Worm (Caenorhabditis elegans) whole organism, L4 larva: ENCODE measurements around the gene F01E11.3.
A peak's percentile ranks its signal among the peaks of the same experiment; 100 is the strongest.

Experiments
- F26F4.8 ChIP-seq: fragments of 200-800 bp; sonication (Bioruptor generic); conservative IDR thresholded peaks from 2 replicates; pipeline ENCODE4 v1.3.6; 2022; ENCODE audit warnings: missing genetic modification characterization, missing compliant biosample characterization
- Y75B8A.6 ChIP-seq: fragments of 200-800 bp; sonication (Bioruptor generic); IDR thresholded peaks from 2 replicates; pipeline ENCODE4 v1.3.6; 2022; ENCODE audit warnings: missing genetic modification reagents, missing genetic modification characterization, missing compliant biosample characterization
- ZK546.5 ChIP-seq, 2 experiments: sonication (generic microtip); optimal IDR thresholded peaks; 2 replicates each; lab custom pipeline; 2017; ENCODE audit warnings: missing biosample characterization in 2 of 2, missing genetic modification characterization in 2 of 2
- aly-2 ChIP-seq: sonication (generic microtip); optimal IDR thresholded peaks from 2 replicates; lab custom pipeline; 2018; ENCODE audit warnings: missing biosample characterization, missing genetic modification characterization
- ama-1 ChIP-seq: fragments of 150-350 bp; optimal IDR thresholded peaks from 2 replicates; lab custom pipeline; 2014; ENCODE audit warnings: inconsistent platforms, mixed read lengths
- attf-4 ChIP-seq: sonication (generic microtip); optimal IDR thresholded peaks from 3 replicates; lab custom pipeline; 2017; ENCODE audit warnings: missing biosample characterization, missing genetic modification characterization
- ceh-32 ChIP-seq: sonication (generic microtip); optimal IDR thresholded peaks from 2 replicates; lab custom pipeline; 2016; ENCODE audit warnings: mild to moderate bottlenecking, missing genetic modification characterization, missing compliant biosample characterization; ENCODE audit not compliant: poor library complexity
- ceh-44 ChIP-seq: fragments of 200-800 bp; sonication (Bioruptor generic); IDR thresholded peaks from 2 replicates; pipeline ENCODE4 v1.3.6; 2022; ENCODE audit warnings: missing genetic modification reagents, missing genetic modification characterization, missing compliant biosample characterization
- ces-1 ChIP-seq: fragments of 150-350 bp; sonication (generic microtip); optimal IDR thresholded peaks from 4 replicates; lab custom pipeline; 2014; ENCODE audit warnings: missing biosample characterization, missing genetic modification reagents, missing genetic modification characterization
- cey-2 ChIP-seq: sonication (generic microtip); optimal IDR thresholded peaks from 3 replicates; lab custom pipeline; 2017; ENCODE audit warnings: missing genetic modification characterization, mild to moderate bottlenecking, missing compliant biosample characterization, antibody characterized with exemption, borderline replicate concordance; ENCODE audit not compliant: insufficient read depth
- ctbp-1 ChIP-seq: fragments of 200-800 bp; sonication (Bioruptor generic); IDR thresholded peaks from 2 replicates; pipeline ENCODE4 v1.3.6; 2022; ENCODE audit warnings: missing genetic modification reagents, missing genetic modification characterization, missing compliant biosample characterization
- daf-12 ChIP-seq: fragments of 150-350 bp; optimal IDR thresholded peaks from 2 replicates; lab custom pipeline; 2014; ENCODE audit warnings: missing biosample characterization, missing genetic modification reagents, missing genetic modification characterization
- daf-16 ChIP-seq, 3 experiments: sonication (generic microtip); optimal IDR thresholded peaks; 2 replicates each; lab custom pipeline; 2016 to 2017; ENCODE audit warnings: missing genetic modification characterization in 3 of 3, missing genetic modification reagents in 3 of 3, mild to moderate bottlenecking in 2 of 3, missing compliant biosample characterization in 2 of 3, missing biosample characterization in 1 of 3, moderate library complexity in 1 of 3
- daf-19 ChIP-seq: fragments of 200-800 bp; sonication (Bioruptor generic); conservative IDR thresholded peaks from 2 replicates; pipeline ENCODE4 v1.3.6; 2022; ENCODE audit warnings: missing genetic modification characterization, missing compliant biosample characterization
- dve-1 ChIP-seq: sonication (generic microtip); optimal IDR thresholded peaks from 2 replicates; lab custom pipeline; 2017; ENCODE audit warnings: antibody characterized with exemption, mild to moderate bottlenecking, missing genetic modification characterization, missing compliant biosample characterization; ENCODE audit not compliant: insufficient read depth
- egl-27 ChIP-seq: sonication (generic microtip); optimal IDR thresholded peaks from 3 replicates; lab custom pipeline; 2017; ENCODE audit warnings: missing biosample characterization, missing genetic modification reagents, missing genetic modification characterization
- egl-43 ChIP-seq: fragments of 200-800 bp; sonication (Bioruptor generic); IDR thresholded peaks from 2 replicates; pipeline ENCODE4 v1.3.6; 2022; ENCODE audit warnings: missing genetic modification reagents, missing genetic modification characterization, missing compliant biosample characterization
- fkh-10 ChIP-seq: fragments of 150-350 bp; optimal IDR thresholded peaks from 2 replicates; lab custom pipeline; 2014; ENCODE audit warnings: missing biosample characterization, missing genetic modification reagents, missing genetic modification characterization
- hlh-11 ChIP-seq: fragments of 200-800 bp; sonication (Bioruptor generic); optimal IDR thresholded peaks from 2 replicates; lab custom pipeline; 2018; ENCODE audit warnings: mild to moderate bottlenecking, missing genetic modification characterization, missing compliant biosample characterization
- hmg-1.1 ChIP-seq: fragments of 200-800 bp; sonication (Bioruptor generic); IDR thresholded peaks from 2 replicates; pipeline ENCODE4 v1.3.6; 2022; ENCODE audit warnings: missing genetic modification reagents, missing genetic modification characterization, missing compliant biosample characterization
- lin-39 ChIP-seq: fragments of 150-350 bp; optimal IDR thresholded peaks from 2 replicates; lab custom pipeline; 2014; ENCODE audit warnings: missing biosample characterization, missing genetic modification reagents, missing genetic modification characterization
- lir-3 ChIP-seq: sonication (generic microtip); optimal IDR thresholded peaks from 2 replicates; lab custom pipeline; 2016; ENCODE audit warnings: mild to moderate bottlenecking, missing genetic modification characterization, missing compliant biosample characterization
- lsy-2 ChIP-seq, 2 experiments: fragments of 150-350 bp in 1 of 2; sonication (generic microtip) in 1 of 2; optimal IDR thresholded peaks; 2 replicates each; lab custom pipeline; 2014 to 2017; ENCODE audit warnings: missing biosample characterization in 2 of 2, missing genetic modification characterization in 2 of 2
- madf-9 ChIP-seq: fragments of 200-800 bp; sonication (Bioruptor generic); conservative IDR thresholded peaks from 2 replicates; pipeline ENCODE4 v1.3.6; 2022; ENCODE audit warnings: missing genetic modification reagents, missing genetic modification characterization, missing compliant biosample characterization
- mdt-29 ChIP-seq: fragments of 200-800 bp; sonication (Bioruptor generic); IDR thresholded peaks from 2 replicates; pipeline ENCODE4 v1.3.6; 2022; ENCODE audit warnings: missing genetic modification reagents, missing genetic modification characterization, missing compliant biosample characterization
- mep-1 ChIP-seq: fragments of 150-350 bp; sonication (generic microtip); optimal IDR thresholded peaks from 3 replicates; lab custom pipeline; 2014; ENCODE audit warnings: missing biosample characterization, missing genetic modification characterization
- mes-2 ChIP-seq: sonication (generic microtip); optimal IDR thresholded peaks from 2 replicates; lab custom pipeline; 2016; ENCODE audit warnings: missing genotype, mild to moderate bottlenecking, missing genetic modification characterization, missing compliant biosample characterization; ENCODE audit not compliant: poor library complexity, severe bottlenecking
- mxl-3 ChIP-seq: fragments of 200-800 bp; sonication (Bioruptor generic); optimal IDR thresholded peaks from 2 replicates; lab custom pipeline; 2018; ENCODE audit warnings: mild to moderate bottlenecking, missing genetic modification characterization, missing compliant biosample characterization
- nhr-102 ChIP-seq: sonication (generic microtip); optimal IDR thresholded peaks from 2 replicates; lab custom pipeline; 2016; ENCODE audit warnings: mild to moderate bottlenecking, missing genetic modification characterization, moderate library complexity, missing compliant biosample characterization
- nhr-25 ChIP-seq: sonication (generic microtip); optimal IDR thresholded peaks from 2 replicates; lab custom pipeline; 2017; ENCODE audit warnings: missing genetic modification characterization, mild to moderate bottlenecking, missing compliant biosample characterization, antibody characterized with exemption, moderate library complexity, borderline replicate concordance; ENCODE audit not compliant: insufficient read depth
- nhr-28 ChIP-seq: fragments of 150-350 bp; optimal IDR thresholded peaks from 2 replicates; lab custom pipeline; 2014; ENCODE audit warnings: missing biosample characterization, missing genetic modification characterization
- nhr-41 ChIP-seq: fragments of 200-800 bp; sonication (Bioruptor generic); IDR thresholded peaks from 2 replicates; pipeline ENCODE4 v1.3.6; 2022; ENCODE audit warnings: missing genetic modification reagents, missing genetic modification characterization, missing compliant biosample characterization
- nhr-6 ChIP-seq: fragments of 150-350 bp; optimal IDR thresholded peaks from 2 replicates; lab custom pipeline; 2014; ENCODE audit warnings: missing biosample characterization, missing genetic modification characterization
- nhr-77 ChIP-seq: fragments of 150-350 bp; optimal IDR thresholded peaks from 2 replicates; lab custom pipeline; 2014; ENCODE audit warnings: missing biosample characterization, missing genetic modification characterization
- pha-4 ChIP-seq, 2 experiments: fragments of 150-350 bp in 1 of 2; fragments of 200-800 bp in 1 of 2; sonication (Bioruptor generic) in 1 of 2; IDR thresholded peaks in 1 of 2; optimal IDR thresholded peaks in 1 of 2; 2 replicates each; pipeline versions ENCODE4 v1.3.6 to Lab custom; 2014 to 2022; ENCODE audit warnings: missing genetic modification characterization in 2 of 2, missing genetic modification reagents in 2 of 2, missing biosample characterization in 1 of 2, missing compliant biosample characterization in 1 of 2
- pqm-1 ChIP-seq: sonication (generic microtip); optimal IDR thresholded peaks from 2 replicates; lab custom pipeline; 2017; ENCODE audit warnings: missing biosample characterization, missing genetic modification characterization
- sdz-12 ChIP-seq: fragments of 200-800 bp; sonication (Bioruptor generic); optimal IDR thresholded peaks from 2 replicates; lab custom pipeline; 2018; ENCODE audit warnings: mild to moderate bottlenecking, missing genetic modification characterization, missing compliant biosample characterization
- set-16 ChIP-seq: fragments of 200-800 bp; sonication (Bioruptor generic); IDR thresholded peaks from 2 replicates; pipeline ENCODE4 v1.3.6; 2022; ENCODE audit warnings: missing genetic modification reagents, missing genetic modification characterization, missing compliant biosample characterization
- spr-1 ChIP-seq: sonication (generic microtip); optimal IDR thresholded peaks from 2 replicates; lab custom pipeline; 2016; ENCODE audit warnings: mild to moderate bottlenecking, missing genetic modification characterization, missing compliant biosample characterization
- tra-1 ChIP-seq: fragments of 200-800 bp; sonication (Bioruptor generic); IDR thresholded peaks from 2 replicates; pipeline ENCODE4 v1.3.6; 2022; ENCODE audit warnings: missing genetic modification reagents, missing genetic modification characterization, missing compliant biosample characterization
- unc-130 ChIP-seq: sonication (generic microtip); optimal IDR thresholded peaks from 2 replicates; lab custom pipeline; 2016; ENCODE audit warnings: missing genetic modification reagents, missing genetic modification characterization, missing compliant biosample characterization
- unc-62 ChIP-seq, 3 experiments: fragments of 150-350 bp in 1 of 3; sonication (generic microtip); optimal IDR thresholded peaks in 2 of 3; peaks in 1 of 3; 1 replicate in 1 of 3; 2 replicates in 2 of 3; lab custom pipeline; 2014 to 2017; ENCODE audit warnings: missing biosample characterization in 3 of 3, missing genetic modification characterization in 3 of 3, missing genetic modification reagents in 3 of 3, missing genotype in 1 of 3
- vab-7 ChIP-seq: fragments of 200-800 bp; sonication (Bioruptor generic); IDR thresholded peaks from 2 replicates; pipeline ENCODE4 v1.3.6; 2022; ENCODE audit warnings: missing genetic modification reagents, missing genetic modification characterization, missing compliant biosample characterization
- zag-1 ChIP-seq: fragments of 150-350 bp; optimal IDR thresholded peaks from 2 replicates; lab custom pipeline; 2014; ENCODE audit warnings: missing biosample characterization, missing genetic modification characterization
- zfp-2 ChIP-seq: sonication (generic microtip); optimal IDR thresholded peaks from 2 replicates; lab custom pipeline; 2016; ENCODE audit warnings: mild to moderate bottlenecking, missing genetic modification characterization, missing compliant biosample characterization
- zfp-3 ChIP-seq: fragments of 200-800 bp; sonication (Bioruptor generic); conservative IDR thresholded peaks from 2 replicates; pipeline ENCODE4 v1.3.6; 2022; ENCODE audit warnings: missing genetic modification reagents, missing genetic modification characterization, missing compliant biosample characterization
- ztf-7 ChIP-seq: fragments of 150-350 bp; optimal IDR thresholded peaks from 2 replicates; lab custom pipeline; 2014; ENCODE audit warnings: missing biosample characterization, missing genetic modification characterization

F01E11.3 gene

DNA sequence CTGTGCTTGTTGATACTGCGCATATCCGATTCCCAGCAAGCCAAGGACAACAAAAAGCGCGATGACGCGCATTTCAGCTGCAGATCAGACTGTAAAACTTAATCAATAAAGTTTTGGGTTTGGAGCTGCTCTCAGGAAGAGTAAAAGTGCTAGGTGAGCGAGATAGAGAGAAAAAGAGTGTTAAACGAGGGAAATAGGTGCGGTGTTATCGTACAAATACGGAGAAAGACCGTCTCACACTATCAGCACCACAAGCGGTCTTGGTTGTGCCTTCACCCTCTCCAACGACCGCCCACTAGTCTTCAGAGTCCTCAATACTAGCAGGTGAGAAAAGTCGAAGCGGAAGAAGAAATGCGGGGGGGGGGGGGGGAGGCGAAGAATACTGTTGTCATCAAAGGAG lies 38.6 kb upstream of the F01E11.3 start, which contains the start of gene F14B8.5 (continued):
- no peak for TF ChIP-seq egl-43 (GFP tag; lab: Robert Waterston, UW)

DNA sequence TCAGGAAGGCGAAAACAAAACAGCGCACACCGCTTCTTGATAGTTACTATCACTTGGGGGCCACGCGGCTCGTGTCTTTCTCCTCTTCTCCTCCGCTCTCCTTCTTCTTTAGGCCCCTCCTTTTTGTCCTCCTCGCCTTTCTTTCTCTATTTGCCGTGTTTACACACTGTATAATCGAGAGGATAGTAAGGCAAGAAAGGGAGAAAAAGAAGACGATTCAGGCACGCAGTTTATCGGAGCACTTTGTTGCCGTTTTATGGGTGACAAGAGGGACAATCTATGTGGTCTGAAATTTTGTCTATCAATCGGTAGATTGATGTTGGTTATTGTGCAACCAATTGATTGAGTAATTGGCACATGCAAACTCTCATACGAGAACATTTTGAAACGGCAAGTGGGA lies 35.0 kb upstream of the F01E11.3 start, which contains the start of gene F14B8.6:
TSS of gene F14B8.6 (minus strand) at position 292 of the 400 bp plus-strand sequence.
- TF ChIP-seq Y75B8A.6 (GFP tag; lab: Robert Waterston, UW) (no peak), ceh-32 (no peak), sdz-12 (GFP tag; lab: Kevin White, UChicago) (no peak), F26F4.8 (GFP tag; lab: Robert Waterston, UW) (no peak), egl-27 (tag; lab: Kevin White, UChicago) (no peak), zfp-2 (tag; lab: Kevin White, UChicago) (no peak), daf-19 (GFP tag; lab: Robert Waterston, UW) (no peak), unc-130 (GFP tag; lab: Kevin White, UChicago) (no peak), mep-1 (tag; lab: Kevin White, UChicago) (peak; percentile 23), hlh-11 (tag; lab: Kevin White, UChicago) (peak; percentile 74), mdt-29 (no peak), nhr-6 (tag; lab: Kevin White, UChicago) (no peak), mxl-3 (GFP tag; lab: Kevin White, UChicago) (peak; percentile 10), aly-2 (tag; lab: Kevin White, UChicago) (no peak), lin-39 (tag; lab: Kevin White, UChicago) (no peak), nhr-25 (tag; lab: Kevin White, UChicago) (no peak), daf-16 (GFP tag; optimal IDR thresholded peaks at IDR 0.05; lab: Kevin White, UChicago) (no peak), daf-16 (tag; optimal IDR thresholded peaks at IDR 0.05; lab: Kevin White, UChicago) (peak; percentile 78), unc-62 (GFP tag; optimal IDR thresholded peaks at IDR 0.05 in 1 of 2; lab: Kevin White, UChicago) (no peak), unc-62 (tag; optimal IDR thresholded peaks at IDR 0.05; lab: Kevin White, UChicago) (no peak), zag-1 (no peak), ces-1 (GFP tag; lab: Kevin White, UChicago) (no peak), set-16 (no peak), nhr-41 (GFP tag; lab: Robert Waterston, UW) (no peak), ZK546.5 (tag; optimal IDR thresholded peaks at IDR 0.05; lab: Kevin White, UChicago) (no peak), lir-3 (no peak), mes-2 (tag; lab: Kevin White, UChicago) (no peak), hmg-1.1 (GFP tag; lab: Robert Waterston, UW) (no peak), vab-7 (GFP tag; lab: Robert Waterston, UW) (no peak), ceh-44 (no peak), lsy-2 (tag; optimal IDR thresholded peaks at IDR 0.05; lab: Kevin White, UChicago) (no peak), cey-2 (no peak), ztf-7 (no peak), tra-1 (0 out of 2 replicates have a peak, but pooled peaks have one; percentile 15), madf-9 (no peak), ctbp-1 (GFP tag; lab: Robert Waterston, UW) (no peak), pha-4 (GFP tag; IDR thresholded peaks at IDR 0.05; lab: Robert Waterston, UW) (no peak), pha-4 (tag; optimal IDR thresholded peaks at IDR 0.05; lab: Kevin White, UChicago) (peak; percentile 3), nhr-77 (tag; lab: Kevin White, UChicago) (no peak), nhr-102 (tag; lab: Kevin White, UChicago) (no peak), zfp-3 (GFP tag; lab: Robert Waterston, UW) (no peak), pqm-1 (tag; lab: Kevin White, UChicago) (peak; percentile 17), daf-12 (no peak), spr-1 (tag; lab: Kevin White, UChicago) (no peak), dve-1 (tag; lab: Kevin White, UChicago) (peak; percentile 36), nhr-28 (tag; lab: Kevin White, UChicago) (peak; percentile 43), ama-1 (lab: Kevin White, UChicago) (no peak), fkh-10 (GFP tag; lab: Kevin White, UChicago) (no peak), attf-4 (no peak)
